Fruit fly (Drosophila melanogaster) whole organism: ENCODE results near the gene CG43051.

ENCODE experiments used
- Dll ChIP-seq: fragments of >200 bp; optimal IDR thresholded peaks from 2 replicates; lab custom pipeline; 2017
- EcR ChIP-seq, 2 experiments: fragments of >200 bp; optimal IDR thresholded peaks; 2 replicates each; lab custom pipeline; 2017; ENCODE audit warnings: missing biosample characterization in 2 of 2, missing genetic modification characterization in 2 of 2, missing genetic modification reagents in 2 of 2
- pan ChIP-seq: fragments of >200 bp; optimal IDR thresholded peaks from 2 replicates; lab custom pipeline; 2017

DNA sequence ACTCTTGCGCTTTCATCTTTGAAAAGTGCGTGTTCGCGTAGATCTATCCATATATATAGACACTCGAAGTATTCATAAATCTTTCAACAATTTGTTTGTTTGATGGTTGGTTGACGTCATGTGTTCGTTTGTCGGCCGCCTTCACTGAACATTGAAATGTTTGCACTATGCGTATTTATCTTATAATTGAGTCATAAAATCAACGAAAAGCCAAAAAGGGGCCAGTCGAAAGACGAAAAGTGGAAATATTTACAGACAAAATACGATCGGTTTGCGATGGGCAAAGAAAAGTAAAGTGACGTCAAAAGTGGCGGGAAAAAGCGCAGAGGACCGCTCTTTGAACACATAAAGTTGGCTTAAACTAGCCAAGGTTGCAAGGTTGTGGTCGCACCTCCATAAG lies 20.4 kb upstream of the CG43051 start:
- no peak for TF ChIP-seq Dll (lab: Kevin White, UChicago)
- TF ChIP-seq pan (lab: Kevin White, UChicago): no peak
- TF ChIP-seq EcR (GFP tag; optimal IDR thresholded peaks at IDR 0.05; lab: Kevin White, UChicago): no peak
